Fruit fly (Drosophila melanogaster): ENCODE data around the gene Las.
A peak's percentile ranks its signal among the peaks of the same experiment; 100 is the strongest.

Gene Las

dm6 chr3L:20474789-20475208 is 42.6 kb upstream of the Las start (continued):
- TF ChIP-seq Poxn (GFP tag; IDR thresholded peaks at IDR 0.05), result no peak
- peak; percentile 90 for TF ChIP-seq gro (GFP tag; optimal IDR thresholded peaks at IDR 0.05)
- no peak for TF ChIP-seq CG14667 (GFP tag; IDR thresholded peaks at IDR 0.05)
- TF ChIP-seq vfl (GFP tag; optimal IDR thresholded peaks at IDR 0.05), result peak; percentile 81
- peak; percentile 18 for TF ChIP-seq CG9797 (GFP tag; optimal IDR thresholded peaks at IDR 0.05)
- peak; percentile 19 for TF ChIP-seq TFAM (GFP tag; optimal IDR thresholded peaks at IDR 0.05)
- peak; percentile 98 for TF ChIP-seq Med (GFP tag)
- no peak for TF ChIP-seq hth (optimal IDR thresholded peaks at IDR 0.05)
- peak; percentile 94 for TF ChIP-seq HLH54F (GFP tag; optimal IDR thresholded peaks at IDR 0.05)
- peak; percentile 92 for TF ChIP-seq CG12659 (GFP tag; optimal IDR thresholded peaks at IDR 0.05)
- no peak for TF ChIP-seq HLH3B (GFP tag; IDR thresholded peaks at IDR 0.05)
- TF ChIP-seq CG15269 (tag; optimal IDR thresholded peaks at IDR 0.05), result peak; percentile 89
- TF ChIP-seq Atf-2 (GFP tag; optimal IDR thresholded peaks at IDR 0.05), result peak; percentile 74
- TF ChIP-seq onecut (GFP tag; IDR thresholded peaks at IDR 0.05), result peak; percentile 73
- no peak for TF ChIP-seq ttk (GFP tag; IDR thresholded peaks at IDR 0.05)
- TF ChIP-seq Meics (GFP tag; optimal IDR thresholded peaks at IDR 0.05), result peak; percentile 90
- peak; percentile 45 for TF ChIP-seq HLHmδ (GFP tag; optimal IDR thresholded peaks at IDR 0.05)
- no peak for TF ChIP-seq CG14860 (GFP tag; IDR thresholded peaks at IDR 0.05; ENCODE audit: partially characterized antibody)
- TF ChIP-seq emc (GFP tag; optimal IDR thresholded peaks at IDR 0.05), result peak; percentile 54
- TF ChIP-seq ATbp (GFP tag; optimal IDR thresholded peaks at IDR 0.05), result peak; percentile 82
- TF ChIP-seq vvl (GFP tag; IDR thresholded peaks at IDR 0.05), result no peak
- TF ChIP-seq CG6254 (GFP tag; optimal IDR thresholded peaks at IDR 0.05), result peak; percentile 59
- TF ChIP-seq E2f1 (GFP tag; IDR thresholded peaks at IDR 0.05), result no peak
- no peak for TF ChIP-seq stc (GFP tag; IDR thresholded peaks at IDR 0.05)
- TF ChIP-seq chm (GFP tag; IDR thresholded peaks at IDR 0.05), result no peak
- TF ChIP-seq CG10431 (GFP tag; optimal IDR thresholded peaks at IDR 0.05), result peak; percentile 33
- TF ChIP-seq nerfin-2 (GFP tag; IDR thresholded peaks at IDR 0.05; ENCODE audit: partially characterized antibody), result no peak
- no peak for TF ChIP-seq NFAT (GFP tag; IDR thresholded peaks at IDR 0.05)
- TF ChIP-seq CG11456 (GFP tag; IDR thresholded peaks at IDR 0.05), result no peak
- TF ChIP-seq CG4328 (GFP tag; optimal IDR thresholded peaks at IDR 0.05), result peak; percentile 78
- TF ChIP-seq Doc3 (GFP tag; IDR thresholded peaks at IDR 0.05; ENCODE audit: partially characterized antibody), result no peak
- TF ChIP-seq sens-2 (GFP tag; IDR thresholded peaks at IDR 0.05), result no peak
- peak; percentile 62 for TF ChIP-seq CG8281 (tag; optimal IDR thresholded peaks at IDR 0.05)
- peak; percentile 77 for TF ChIP-seq CG9437 (GFP tag; optimal IDR thresholded peaks at IDR 0.05)
- peak; percentile 27 for TF ChIP-seq CTCF (GFP tag; optimal IDR thresholded peaks at IDR 0.05)
- TF ChIP-seq Gsc (GFP tag; IDR thresholded peaks at IDR 0.05), result no peak
- no peak for TF ChIP-seq CG9932 (GFP tag; IDR thresholded peaks at IDR 0.05)
- TF ChIP-seq tll (GFP tag; optimal IDR thresholded peaks at IDR 0.05), result no peak
- no peak for TF ChIP-seq ranshi (GFP tag; IDR thresholded peaks at IDR 0.05)
- TF ChIP-seq oc (tag; optimal IDR thresholded peaks at IDR 0.05), result peak; percentile 75
- TF ChIP-seq chinmo (GFP tag; IDR thresholded peaks at IDR 0.05; ENCODE audit: partially characterized antibody), result no peak
- TF ChIP-seq slp2 (GFP tag; optimal IDR thresholded peaks at IDR 0.05), result peak; percentile 73
- no peak for TF ChIP-seq CG14050 (GFP tag; IDR thresholded peaks at IDR 0.05)
- TF ChIP-seq hkb (optimal IDR thresholded peaks at IDR 0.05), result no peak
- TF ChIP-seq hkb (GFP tag; IDR thresholded peaks at IDR 0.05), result no peak
- TF ChIP-seq Adf1 (GFP tag; IDR thresholded peaks at IDR 0.05), result no peak
- TF ChIP-seq vnd (GFP tag; IDR thresholded peaks at IDR 0.05; ENCODE audit: partially characterized antibody), result no peak
- peak; percentile 93 for TF ChIP-seq lab (GFP tag; optimal IDR thresholded peaks at IDR 0.05)
- no peak for TF ChIP-seq Neu2 (GFP tag; optimal IDR thresholded peaks at IDR 0.05; ENCODE audit: borderline replicate concordance)
- no peak for TF ChIP-seq H2.0 (GFP tag; IDR thresholded peaks at IDR 0.05)
- TF ChIP-seq Usf (GFP tag; optimal IDR thresholded peaks at IDR 0.05), result peak; percentile 47
- TF ChIP-seq hbn (GFP tag; IDR thresholded peaks at IDR 0.05; ENCODE audit: partially characterized antibody), result no peak
- TF ChIP-seq slbo (GFP tag; IDR thresholded peaks at IDR 0.05), result no peak

Measured in whole organism, embryonic.